Fruit fly (Drosophila melanogaster): Measurements from ENCODE around the gene CG43773.
A peak's percentile ranks its signal among the peaks of the same experiment; 100 is the strongest.

CG43773 gene

DNA sequence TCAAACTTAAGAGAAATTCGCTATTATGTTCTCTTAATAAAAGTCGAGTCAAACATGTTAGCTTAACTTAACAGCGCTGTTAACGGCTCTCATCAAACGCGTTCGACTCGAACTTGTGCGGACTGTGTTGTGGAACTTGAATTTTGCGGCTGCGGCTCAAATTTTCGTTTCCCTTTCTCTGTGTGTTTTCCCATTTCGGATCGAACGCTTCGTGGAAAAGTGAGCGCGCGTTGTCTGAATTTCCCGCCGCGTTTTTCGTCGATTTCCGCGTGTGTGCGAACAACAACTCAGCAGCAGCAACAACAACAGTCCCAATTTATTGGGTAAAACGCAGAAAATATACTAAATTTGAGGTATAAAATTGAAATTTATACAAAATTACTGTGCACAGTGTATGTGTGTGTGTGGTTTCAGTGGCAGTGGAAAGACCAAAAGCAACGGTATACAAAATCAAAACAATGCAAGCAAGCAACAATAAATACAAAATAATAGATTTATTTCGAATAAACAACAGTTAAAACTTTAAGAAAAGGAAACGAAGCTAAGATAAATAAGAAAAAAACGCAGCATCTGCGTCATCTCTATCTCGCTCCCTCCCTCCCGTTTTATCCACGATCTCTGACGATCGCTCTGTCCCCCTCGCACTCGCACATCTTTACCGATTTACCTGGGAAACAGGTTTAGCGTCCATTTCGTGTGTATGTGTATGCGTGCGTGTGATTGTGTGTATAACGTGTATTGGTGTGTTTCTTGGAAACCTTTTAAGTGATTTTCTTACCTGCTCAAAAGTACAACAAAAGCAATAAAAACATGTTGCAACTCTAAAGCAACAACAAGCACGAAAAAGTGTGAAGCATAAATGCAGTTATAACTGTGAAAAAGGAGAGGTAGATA, 24.0 kb downstream of the CG43773 start, which contains the start of gene ed (continued):
- TF ChIP-seq bigmax (GFP tag; optimal IDR thresholded peaks at IDR 0.05) (no peak), exex (tag; optimal IDR thresholded peaks at IDR 0.05) (no peak), klu (GFP tag; IDR thresholded peaks at IDR 0.05) (no peak), amos (GFP tag; IDR thresholded peaks at IDR 0.05; ENCODE audit: partially characterized antibody) (peak; percentile 43; the same call in 1 of the 2 replicates), CG9817 (tag; optimal IDR thresholded peaks at IDR 0.05) (no peak), CG15514 (GFP tag; optimal IDR thresholded peaks at IDR 0.05) (peak; percentile 16), Taf1 (GFP tag; IDR thresholded peaks at IDR 0.05) (no peak), ranshi (GFP tag; IDR thresholded peaks at IDR 0.05) (no peak), H2.0 (GFP tag; IDR thresholded peaks at IDR 0.05) (no peak), Ptx1 (GFP tag; IDR thresholded peaks at IDR 0.05) (no peak), dmrt99B (tag; optimal IDR thresholded peaks at IDR 0.05) (no peak), CG4820 (GFP tag; optimal IDR thresholded peaks at IDR 0.05) (no peak), aop (GFP tag; IDR thresholded peaks at IDR 0.05) (no peak), CG31365 (tag; optimal IDR thresholded peaks at IDR 0.05) (no peak), esg (GFP tag; conservative IDR thresholded peaks at IDR 0.05) (no peak), sima (GFP tag; optimal IDR thresholded peaks at IDR 0.05) (no peak), CG11398 (GFP tag; optimal IDR thresholded peaks at IDR 0.05) (no peak), Antp (GFP tag; optimal IDR thresholded peaks at IDR 0.05) (no peak), CG9797 (GFP tag; optimal IDR thresholded peaks at IDR 0.05) (no peak), gro (GFP tag; optimal IDR thresholded peaks at IDR 0.05) (peak; percentile 4), CG17359 (tag; optimal IDR thresholded peaks at IDR 0.05) (no peak), CG11695 (GFP tag; IDR thresholded peaks at IDR 0.05) (no peak), CG13296 (GFP tag; optimal IDR thresholded peaks at IDR 0.05) (no peak), HmgD (GFP tag; optimal IDR thresholded peaks at IDR 0.05) (no peak), CG32532 (GFP tag; IDR thresholded peaks at IDR 0.05) (no peak), ci (GFP tag; IDR thresholded peaks at IDR 0.05) (peak; percentile 69), zen (tag; optimal IDR thresholded peaks at IDR 0.05) (peak; percentile 67), kay (GFP tag; optimal IDR thresholded peaks at IDR 0.05) (peak; percentile 24), CG13287 (GFP tag; IDR thresholded peaks at IDR 0.05; ENCODE audit: partially characterized antibody) (peak; percentile 22; the same call in 1 of the 2 replicates), CG34422 (GFP tag; IDR thresholded peaks at IDR 0.05) (no peak), Dref (GFP tag; IDR thresholded peaks at IDR 0.05) (no peak), lov (optimal IDR thresholded peaks at IDR 0.05) (no peak), lov (GFP tag; IDR thresholded peaks at IDR 0.05) (no peak), CG4707 (GFP tag; optimal IDR thresholded peaks at IDR 0.05) (peak; percentile 9), CG6765 (GFP tag; optimal IDR thresholded peaks at IDR 0.05) (no peak), HLH54F (GFP tag; optimal IDR thresholded peaks at IDR 0.05) (no peak), CG13894 (tag; optimal IDR thresholded peaks at IDR 0.05) (no peak), ham (GFP tag; IDR thresholded peaks at IDR 0.05) (no peak), CG7271 (tag; optimal IDR thresholded peaks at IDR 0.05) (no peak), CG12219 (GFP tag; optimal IDR thresholded peaks at IDR 0.05) (no peak), CG2129 (GFP tag; IDR thresholded peaks at IDR 0.05; ENCODE audit: partially characterized antibody) (no peak), MESR4 (GFP tag; optimal IDR thresholded peaks at IDR 0.05) (no peak), ERR (GFP tag; optimal IDR thresholded peaks at IDR 0.05) (no peak), CG17802 (tag; optimal IDR thresholded peaks at IDR 0.05) (no peak), CG8478 (optimal IDR thresholded peaks at IDR 0.05) (no peak), wor (GFP tag; IDR thresholded peaks at IDR 0.05) (no peak), CG3726 (GFP tag; IDR thresholded peaks at IDR 0.05) (no peak), abd-A (tag; optimal IDR thresholded peaks at IDR 0.05) (no peak), CG11723 (GFP tag; optimal IDR thresholded peaks at IDR 0.05) (peak; percentile 24), nerfin-2 (GFP tag; IDR thresholded peaks at IDR 0.05; ENCODE audit: partially characterized antibody) (no peak)

Measured in whole organism, embryonic.